Worm (Caenorhabditis elegans) whole organism, mixed stage, embryonic: ENCODE data around the gene nuo-4.
A peak's percentile ranks its signal among the peaks of the same experiment; 100 is the strongest.

ENCODE experiments used
- M03D4.4 ChIP-seq: sonication (generic microtip); optimal IDR thresholded peaks from 2 replicates; lab custom pipeline; 2017; ENCODE audit warnings: mild to moderate bottlenecking, missing genetic modification characterization, missing compliant biosample characterization
- bed-3 ChIP-seq: fragments of 200-800 bp; sonication (Bioruptor generic); optimal IDR thresholded peaks from 3 replicates; lab custom pipeline; 2018; ENCODE audit warnings: mild to moderate bottlenecking, missing genetic modification characterization, moderate library complexity, missing compliant biosample characterization
- blmp-1 ChIP-seq: fragments of 150-350 bp; optimal IDR thresholded peaks from 2 replicates; lab custom pipeline; 2014; ENCODE audit warnings: missing biosample characterization, missing genetic modification characterization
- ceh-43 ChIP-seq: fragments of 200-800 bp; sonication (Bioruptor generic); optimal IDR thresholded peaks from 2 replicates; lab custom pipeline; 2018; ENCODE audit warnings: mild to moderate bottlenecking, missing genetic modification characterization, moderate library complexity, missing compliant biosample characterization
- ceh-83 ChIP-seq: fragments of 200-800 bp; sonication (Bioruptor generic); optimal IDR thresholded peaks from 2 replicates; lab custom pipeline; 2018; ENCODE audit warnings: mild to moderate bottlenecking, missing genetic modification characterization, missing compliant biosample characterization
- ces-1 ChIP-seq: fragments of 150-350 bp; optimal IDR thresholded peaks from 2 replicates; lab custom pipeline; 2014; ENCODE audit warnings: missing biosample characterization, missing genetic modification reagents, missing genetic modification characterization
- cnd-1 ChIP-seq: fragments of 200-800 bp; sonication (Bioruptor generic); optimal IDR thresholded peaks from 2 replicates; lab custom pipeline; 2018; ENCODE audit warnings: mild to moderate bottlenecking, missing genetic modification characterization, missing compliant biosample characterization
- drap-1 ChIP-seq: fragments of 200-800 bp; sonication (Bioruptor generic); optimal IDR thresholded peaks from 3 replicates; lab custom pipeline; 2018; ENCODE audit warnings: mild to moderate bottlenecking, missing genetic modification characterization, missing compliant biosample characterization
- elt-1 ChIP-seq: sonication (generic microtip); optimal IDR thresholded peaks from 2 replicates; lab custom pipeline; 2017; ENCODE audit warnings: missing genetic modification characterization, mild to moderate bottlenecking, missing compliant biosample characterization, antibody characterized with exemption, moderate library complexity, borderline replicate concordance; ENCODE audit not compliant: insufficient read depth
- elt-3 ChIP-seq: fragments of 150-350 bp; optimal IDR thresholded peaks from 2 replicates; lab custom pipeline; 2014; ENCODE audit warnings: missing biosample characterization, missing genetic modification characterization
- flh-1 ChIP-seq: fragments of 200-800 bp; sonication (Bioruptor generic); optimal IDR thresholded peaks from 2 replicates; lab custom pipeline; 2018; ENCODE audit warnings: mild to moderate bottlenecking, missing genetic modification characterization, moderate library complexity, missing compliant biosample characterization
- ham-2 ChIP-seq: fragments of 200-800 bp; sonication (Bioruptor generic); optimal IDR thresholded peaks from 2 replicates; lab custom pipeline; 2018; ENCODE audit warnings: mild to moderate bottlenecking, missing genetic modification characterization, missing compliant biosample characterization
- lin-13 ChIP-seq: fragments of 150-350 bp; optimal IDR thresholded peaks from 2 replicates; lab custom pipeline; 2014; ENCODE audit warnings: missing biosample characterization, missing genetic modification characterization
- lin-32 ChIP-seq: fragments of 200-800 bp; sonication (Bioruptor generic); optimal IDR thresholded peaks from 2 replicates; lab custom pipeline; 2018; ENCODE audit warnings: mild to moderate bottlenecking, missing genetic modification characterization, missing compliant biosample characterization
- lsy-2 ChIP-seq: fragments of 150-350 bp; optimal IDR thresholded peaks from 2 replicates; lab custom pipeline; 2014; ENCODE audit warnings: missing biosample characterization, missing genetic modification characterization
- mab-5 ChIP-seq: fragments of 150-350 bp; optimal IDR thresholded peaks from 2 replicates; lab custom pipeline; 2014; ENCODE audit warnings: missing biosample characterization, missing genetic modification characterization
- mep-1 ChIP-seq: fragments of 150-350 bp; optimal IDR thresholded peaks from 2 replicates; lab custom pipeline; 2017; ENCODE audit warnings: missing biosample characterization, missing genetic modification reagents, missing genetic modification characterization, inconsistent platforms
- mls-2 ChIP-seq: sonication (generic microtip); optimal IDR thresholded peaks from 2 replicates; lab custom pipeline; 2016; ENCODE audit warnings: mild to moderate bottlenecking, missing genetic modification characterization, moderate library complexity, missing compliant biosample characterization
- nhr-2 ChIP-seq: fragments of 150-350 bp; optimal IDR thresholded peaks from 2 replicates; lab custom pipeline; 2014; ENCODE audit warnings: missing biosample characterization, missing genetic modification characterization
- nhr-237 ChIP-seq: fragments of 150-350 bp; optimal IDR thresholded peaks from 2 replicates; lab custom pipeline; 2014; ENCODE audit warnings: missing biosample characterization, missing genetic modification characterization
- nhr-76 ChIP-seq: sonication (generic microtip); optimal IDR thresholded peaks from 2 replicates; lab custom pipeline; 2017; ENCODE audit warnings: missing biosample characterization, missing genetic modification characterization
- pha-4 ChIP-seq: fragments of 150-350 bp; optimal IDR thresholded peaks from 2 replicates; lab custom pipeline; 2018; ENCODE audit warnings: missing biosample characterization, missing genetic modification reagents, missing genetic modification characterization
- sem-2 ChIP-seq: fragments of 200-800 bp; sonication (Bioruptor generic); optimal IDR thresholded peaks from 2 replicates; lab custom pipeline; 2018; ENCODE audit warnings: mild to moderate bottlenecking, missing genetic modification characterization, missing compliant biosample characterization
- sptf-1 ChIP-seq: sonication (generic microtip); optimal IDR thresholded peaks from 2 replicates; lab custom pipeline; 2017; ENCODE audit warnings: mild to moderate bottlenecking, missing genetic modification characterization, moderate library complexity, missing compliant biosample characterization
- unc-39 ChIP-seq: fragments of 150-350 bp; optimal IDR thresholded peaks from 2 replicates; lab custom pipeline; 2014; ENCODE audit warnings: missing biosample characterization, missing genetic modification characterization
- unc-62 ChIP-seq: fragments of 150-350 bp; optimal IDR thresholded peaks from 2 replicates; lab custom pipeline; 2014; ENCODE audit warnings: missing biosample characterization, missing genetic modification reagents, missing genetic modification characterization
- zip-8 ChIP-seq: fragments of 150-350 bp; optimal IDR thresholded peaks from 2 replicates; lab custom pipeline; 2014; ENCODE audit warnings: missing biosample characterization, missing genetic modification characterization
- ztf-11 ChIP-seq: fragments of 150-350 bp; optimal IDR thresholded peaks from 2 replicates; lab custom pipeline; 2014; ENCODE audit warnings: missing biosample characterization, missing genetic modification characterization

Gene nuo-4

DNA sequence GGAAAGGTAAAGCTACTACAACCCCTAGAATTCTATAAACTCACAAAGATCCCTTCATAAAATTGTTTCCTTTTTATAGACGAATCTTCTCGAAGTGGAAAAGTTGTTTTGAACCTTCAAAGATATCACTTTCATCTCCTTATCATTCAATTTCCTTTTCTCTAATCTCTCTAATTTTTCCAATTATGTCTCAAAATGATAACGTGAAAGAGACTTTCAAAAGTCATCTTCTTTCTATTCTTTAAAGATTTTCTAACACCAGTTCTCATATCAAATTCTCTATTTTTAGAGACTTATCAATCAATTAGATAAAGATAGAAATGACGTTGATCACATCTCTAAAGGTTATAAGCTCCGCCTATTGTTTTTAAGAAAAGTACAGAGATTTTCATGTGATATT lies 40.9 kb upstream of the nuo-4 start:
- no peak for TF ChIP-seq unc-39 (tag; lab: Kevin White, UChicago)
- no peak for TF ChIP-seq pha-4 (tag; lab: Kevin White, UChicago)
- TF ChIP-seq elt-1 (tag; lab: Kevin White, UChicago), result no peak
- TF ChIP-seq lin-32, result no peak
- TF ChIP-seq blmp-1 (tag; lab: Kevin White, UChicago), result peak; percentile 17
- no peak for TF ChIP-seq flh-1
- no peak for TF ChIP-seq mls-2
- TF ChIP-seq sptf-1 (tag; lab: Kevin White, UChicago), result no peak

DNA sequence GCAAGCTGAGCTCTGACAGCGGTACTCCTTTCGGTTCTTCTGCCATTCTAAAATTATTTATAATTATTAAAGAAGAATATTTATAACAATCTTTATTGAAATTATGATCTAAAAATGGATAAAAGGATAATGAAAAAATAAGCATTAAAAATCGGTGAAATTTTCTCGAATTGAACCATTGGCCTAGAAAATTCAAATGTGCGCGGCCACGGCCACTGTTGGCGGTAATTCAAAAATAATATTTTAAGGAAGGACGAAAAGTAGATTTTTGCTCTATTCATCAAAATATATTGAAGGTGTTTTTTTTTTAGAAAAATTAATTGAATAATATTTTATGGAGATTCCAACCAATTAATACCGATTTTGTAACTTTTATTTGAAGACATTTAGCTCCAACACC lies 40.2 kb upstream of the nuo-4 start, which contains the start of gene pfd-5:
Gene pfd-5 (minus strand): TSS at position 47 of the 400 bp plus-strand sequence.
- TF ChIP-seq bed-3 (GFP tag; lab: Kevin White, UChicago) (no peak), mls-2 (no peak), sem-2 (GFP tag; lab: Kevin White, UChicago) (no peak), ceh-83 (GFP tag; lab: Kevin White, UChicago) (no peak), nhr-2 (tag; lab: Kevin White, UChicago) (peak; percentile 4), nhr-237 (tag; lab: Kevin White, UChicago) (peak; percentile 39), pha-4 (tag; lab: Kevin White, UChicago) (peak; percentile 24), lsy-2 (tag; lab: Kevin White, UChicago) (peak; percentile 65), sptf-1 (tag; lab: Kevin White, UChicago) (peak; percentile 66), elt-3 (tag; lab: Kevin White, UChicago) (no peak), ces-1 (GFP tag; lab: Kevin White, UChicago) (peak; percentile 28)
- TF ChIP-seq, all 35 proteins: peak for 6

DNA sequence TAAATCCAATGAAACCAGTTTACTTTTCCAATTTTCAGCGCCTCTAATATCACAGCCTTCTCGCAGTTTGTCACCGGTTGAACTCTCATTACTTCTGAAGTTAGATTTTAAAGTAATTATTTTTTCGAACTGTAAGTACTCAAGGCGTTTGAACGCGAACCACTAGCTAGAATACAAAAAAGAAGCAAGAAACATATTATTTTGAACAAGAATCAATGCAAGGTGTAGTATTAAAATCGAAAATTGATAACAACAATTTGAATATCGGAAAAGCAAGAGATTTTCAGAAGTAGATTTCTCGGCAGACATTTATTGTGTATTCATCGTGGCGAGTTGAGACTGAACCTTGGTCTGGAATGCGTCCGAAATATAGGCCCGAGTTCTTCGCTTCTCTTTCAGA lies 39.4 kb upstream of the nuo-4 start, which contains the start of gene exos-9:
Gene exos-9 (minus strand): TSS at position 101 of the 400 bp plus-strand sequence.
- TF ChIP-seq elt-3 (tag; lab: Kevin White, UChicago), result no peak
- no peak for TF ChIP-seq mab-5 (tag; lab: Kevin White, UChicago)

DNA sequence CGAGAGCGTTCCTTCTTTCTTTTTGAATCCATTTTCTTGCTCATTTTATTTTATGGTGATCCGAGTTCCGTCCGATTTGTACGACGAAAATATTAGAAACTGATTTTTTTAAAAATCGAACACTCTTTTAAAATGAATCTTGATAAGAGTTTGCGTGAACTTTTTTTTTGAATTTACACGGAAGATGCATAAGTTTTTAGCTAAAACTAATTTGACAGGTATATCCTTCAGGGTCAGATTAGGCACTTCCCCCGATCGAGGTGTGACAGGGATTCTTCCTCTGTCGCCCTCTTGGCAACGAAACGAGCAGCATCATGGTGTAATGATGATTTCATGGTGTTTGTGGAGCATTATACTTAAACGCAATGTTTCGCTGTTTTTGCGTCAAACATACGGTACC lies 36.7 kb upstream of the nuo-4 start, which contains the start of gene F37C12.18:
Gene F37C12.18 (minus strand): TSS at position 101 of the 400 bp plus-strand sequence.
- TF ChIP-seq ham-2 (GFP tag; lab: Kevin White, UChicago) (no peak), zip-8 (tag; lab: Kevin White, UChicago) (no peak), ceh-43 (GFP tag; lab: Kevin White, UChicago) (no peak), elt-1 (tag; lab: Kevin White, UChicago) (no peak), nhr-76 (tag; lab: Kevin White, UChicago) (no peak), unc-62 (GFP tag; lab: Kevin White, UChicago) (no peak), mls-2 (no peak), lin-13 (tag; lab: Kevin White, UChicago) (no peak), unc-39 (tag; lab: Kevin White, UChicago) (no peak), mab-5 (tag; lab: Kevin White, UChicago) (no peak), M03D4.4 (no peak), mep-1 (no peak), cnd-1 (no peak), ztf-11 (tag; lab: Kevin White, UChicago) (no peak), sptf-1 (tag; lab: Kevin White, UChicago) (no peak), lin-32 (no peak), drap-1 (GFP tag; lab: Kevin White, UChicago) (no peak), pha-4 (tag; lab: Kevin White, UChicago) (no peak)

DNA sequence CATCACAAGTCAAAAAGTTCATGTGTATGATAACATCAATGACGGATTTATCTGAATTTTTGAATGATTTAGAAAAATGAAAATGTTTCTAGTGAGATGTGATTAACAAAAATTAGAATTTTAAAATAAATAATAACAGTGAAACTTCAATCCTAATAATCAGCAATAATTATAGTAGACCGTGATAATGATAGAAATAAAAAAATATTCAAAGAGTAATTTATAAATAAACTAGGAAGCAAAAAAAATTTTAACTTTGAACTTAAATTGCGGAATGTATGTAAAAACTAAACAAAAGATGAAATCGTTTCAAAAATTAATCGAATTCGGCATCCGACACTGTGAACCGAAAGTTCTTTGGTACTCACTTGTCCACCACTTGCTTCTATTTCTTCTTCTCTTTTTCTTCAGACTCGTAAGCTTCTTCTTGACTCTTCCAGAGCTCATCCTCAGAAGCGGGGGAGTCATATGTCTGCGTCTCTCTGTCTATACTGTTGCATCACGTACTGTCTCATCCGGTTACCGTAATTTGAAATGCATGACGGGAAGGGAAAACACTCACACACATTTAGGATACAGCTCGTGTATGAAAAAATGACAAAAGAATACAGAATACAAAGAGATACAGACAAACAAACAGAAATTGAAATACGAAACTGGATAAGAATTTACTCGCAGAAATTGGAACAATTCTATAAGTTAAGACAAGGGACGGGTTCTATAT lies 34.5 kb upstream of the nuo-4 start, which contains the start of gene mec-14:
Gene mec-14 (minus strand): TSS at position 51 of the 724 bp plus-strand sequence.
- no peak for TF ChIP-seq mab-5 (tag; lab: Kevin White, UChicago)
